Fruit fly (Drosophila melanogaster) S2 (cell line): ENCODE results near the gene TwdlJ.

ENCODE experiments used
- CG8478 ChIP-seq: fragments of >200 bp; optimal IDR thresholded peaks from 2 replicates; lab custom pipeline; 2018
- CTCF ChIP-seq, 2 experiments: fragments of >200 bp; optimal IDR thresholded peaks; 2 replicates each; lab custom pipeline; 2018

DNA sequence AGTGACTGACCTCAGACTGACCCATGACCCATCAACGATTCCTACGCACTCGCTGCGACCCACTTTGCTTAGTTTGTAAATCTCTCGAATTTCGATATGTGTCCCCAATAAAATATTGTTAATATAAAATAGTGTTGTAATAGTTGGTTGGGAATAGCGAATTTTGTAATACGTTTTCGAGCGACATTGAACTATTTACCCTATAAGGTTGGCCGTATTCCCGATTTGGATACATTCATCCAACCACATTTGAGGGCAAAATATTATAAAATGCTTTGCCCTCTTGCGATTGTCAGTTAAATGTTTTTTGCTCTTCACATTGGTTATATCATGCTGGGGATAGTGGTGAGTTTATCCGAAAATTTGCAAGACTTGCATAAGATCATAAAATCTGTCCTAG, 4.9 kb downstream of the TwdlJ start, which contains the start of gene TwdlR:
- TF ChIP-seq CG8478 = no peak
- no peak for TF ChIP-seq CTCF (optimal IDR thresholded peaks at IDR 0.05; lab: Kevin White, UChicago)
